Worm (Caenorhabditis elegans) whole organism, young adult: Measurements from ENCODE around the gene Y116A8C.38.
A peak's percentile ranks its signal among the peaks of the same experiment; 100 is the strongest.

Experiments
- C06A6.2 ChIP-seq: fragments of 200-800 bp; sonication (Bioruptor generic); conservative IDR thresholded peaks from 2 replicates; pipeline ENCODE4 v1.3.6; 2022; ENCODE audit warnings: missing genetic modification characterization, missing compliant biosample characterization
- F23B12.7 ChIP-seq: sonication (generic microtip); optimal IDR thresholded peaks from 2 replicates; lab custom pipeline; 2017; ENCODE audit warnings: missing genetic modification characterization, mild to moderate bottlenecking, missing compliant biosample characterization, antibody characterized with exemption, moderate library complexity; ENCODE audit not compliant: insufficient read depth
- F49E8.2 ChIP-seq: sonication (generic microtip); optimal IDR thresholded peaks from 3 replicates; lab custom pipeline; 2017; ENCODE audit warnings: missing genetic modification characterization, mild to moderate bottlenecking, missing compliant biosample characterization, antibody characterized with exemption, moderate library complexity; ENCODE audit not compliant: insufficient read depth
- T26A5.8 ChIP-seq: sonication (generic microtip); optimal IDR thresholded peaks from 2 replicates; lab custom pipeline; 2016; ENCODE audit warnings: missing genetic modification characterization, missing compliant biosample characterization
- aptf-2 ChIP-seq: fragments of 200-800 bp; sonication (Bioruptor generic); conservative IDR thresholded peaks from 2 replicates; pipeline ENCODE4 v1.3.6; 2022; ENCODE audit warnings: missing genetic modification reagents, missing genetic modification characterization, missing compliant biosample characterization
- ceh-58 ChIP-seq: fragments of 200-800 bp; sonication (Bioruptor generic); IDR thresholded peaks from 2 replicates; pipeline ENCODE4 v1.3.6; 2022; ENCODE audit warnings: missing genetic modification characterization, missing compliant biosample characterization
- him-1 ChIP-seq: sonication (generic microtip); optimal IDR thresholded peaks from 2 replicates; lab custom pipeline; 2016; ENCODE audit warnings: missing genotype, missing genetic modification reagents, missing genetic modification characterization, missing compliant biosample characterization
- lag-1 ChIP-seq: fragments of 200-800 bp; sonication (Bioruptor generic); IDR thresholded peaks from 2 replicates; pipeline ENCODE4 v1.3.6; 2022; ENCODE audit warnings: missing genetic modification reagents, missing genetic modification characterization, missing compliant biosample characterization
- lin-35 ChIP-seq, 3 experiments: fragments of 150-350 bp in 2 of 3; sonication (generic microtip) in 1 of 3; optimal IDR thresholded peaks; 2 replicates each; lab custom pipeline; 2014 to 2018; ENCODE audit warnings: missing biosample characterization in 3 of 3, missing genetic modification characterization in 3 of 3, missing genetic modification reagents in 3 of 3
- lsy-27 ChIP-seq: sonication (generic microtip); optimal IDR thresholded peaks from 2 replicates; lab custom pipeline; 2017; ENCODE audit warnings: missing genetic modification characterization, mild to moderate bottlenecking, missing compliant biosample characterization, antibody characterized with exemption, missing genotype, borderline replicate concordance; ENCODE audit not compliant: insufficient read depth
- nfya-1 ChIP-seq: sonication (generic microtip); optimal IDR thresholded peaks from 2 replicates; lab custom pipeline; 2017; ENCODE audit warnings: antibody characterized with exemption, missing compliant biosample characterization, missing genetic modification characterization, borderline replicate concordance; ENCODE audit not compliant: insufficient read depth
- snpc-4 ChIP-seq, 5 experiments: fragments of 150-350 bp in 1 of 5; sonication (generic microtip) in 4 of 5; optimal IDR thresholded peaks; 2 replicates each; lab custom pipeline; 2014 to 2018; ENCODE audit warnings: missing genetic modification characterization in 5 of 5, missing biosample characterization in 3 of 5, antibody characterized with exemption in 2 of 5, mild to moderate bottlenecking in 2 of 5, missing compliant biosample characterization in 2 of 5, missing genotype in 2 of 5, moderate library complexity in 2 of 5, missing genetic modification reagents in 1 of 5
- unc-62 ChIP-seq: fragments of 150-350 bp; optimal IDR thresholded peaks from 2 replicates; lab custom pipeline; 2014; ENCODE audit warnings: missing biosample characterization, missing genetic modification reagents, missing genetic modification characterization
- zfh-2 ChIP-seq: fragments of 200-800 bp; sonication (Bioruptor generic); conservative IDR thresholded peaks from 2 replicates; pipeline ENCODE4 v1.3.6; 2022; ENCODE audit warnings: missing genetic modification reagents, missing genetic modification characterization, missing compliant biosample characterization

DNA sequence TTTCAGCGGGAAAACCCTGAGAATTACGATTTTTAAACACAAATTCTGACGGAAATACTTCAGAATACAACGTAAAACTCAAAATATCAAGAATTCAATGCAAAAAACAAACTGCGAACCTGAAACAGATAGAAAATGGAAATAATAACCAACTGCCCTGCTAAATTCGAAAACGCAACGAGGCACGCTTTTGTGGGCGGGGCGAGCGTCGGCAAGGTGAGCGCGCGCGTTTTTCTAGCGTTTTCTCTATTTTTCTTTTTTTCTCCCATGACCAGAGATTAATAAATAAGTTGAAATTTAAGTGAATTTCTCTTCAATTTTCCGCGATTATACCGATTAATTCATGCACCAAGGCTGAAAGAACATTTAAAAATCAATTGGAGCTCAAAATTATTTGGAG, 12.8 kb upstream of the Y116A8C.38 start, which contains the start of gene uaf-2:
- TF ChIP-seq F23B12.7 (tag; lab: Kevin White, UChicago): peak; percentile 38
- no peak for TF ChIP-seq F49E8.2
- TF ChIP-seq unc-62 (GFP tag; lab: Kevin White, UChicago): no peak
- TF ChIP-seq lag-1: no peak
- TF ChIP-seq him-1 (tag; lab: Kevin White, UChicago): no peak
- no peak for TF ChIP-seq lsy-27 (tag; lab: Kevin White, UChicago)
- TF ChIP-seq C06A6.2 (GFP tag; lab: Robert Waterston, UW): no peak
- no peak for TF ChIP-seq aptf-2 (GFP tag; lab: Robert Waterston, UW)
- TF ChIP-seq nfya-1 (tag; lab: Kevin White, UChicago): no peak
- TF ChIP-seq snpc-4 (GFP tag; optimal IDR thresholded peaks at IDR 0.05; lab: Kevin White, UChicago): no peak
- TF ChIP-seq snpc-4 (tag; optimal IDR thresholded peaks at IDR 0.05; lab: Kevin White, UChicago): peak in 3 of 4 experiments; percentile 14 to 45 (median 24)
- TF ChIP-seq T26A5.8 (tag; lab: Kevin White, UChicago): no peak
- TF ChIP-seq ceh-58 (GFP tag; lab: Robert Waterston, UW): no peak
- TF ChIP-seq lin-35 (GFP tag; optimal IDR thresholded peaks at IDR 0.05; lab: Kevin White, UChicago): no peak
- TF ChIP-seq zfh-2: no peak
